Fruit fly (Drosophila melanogaster): ENCODE data around the gene CG17751.

The CG17751 gene

dm6 chr3R:19641498-19642065 is 34.5 kb downstream of the CG17751 start (continued):
- TF ChIP-seq MESR4 (GFP tag; optimal IDR thresholded peaks at IDR 0.05), result no peak
- TF ChIP-seq CG8478 (optimal IDR thresholded peaks at IDR 0.05), result no peak
- peak; percentile 1 for TF ChIP-seq CG33213 (GFP tag; optimal IDR thresholded peaks at IDR 0.05)
- TF ChIP-seq Eip74EF (GFP tag; optimal IDR thresholded peaks at IDR 0.05), result peak in 1 of 2 experiments; percentile 75
- peak; percentile 85 for TF ChIP-seq CG8388 (GFP tag; optimal IDR thresholded peaks at IDR 0.05)
- peak; percentile 73 for TF ChIP-seq ap (GFP tag; IDR thresholded peaks at IDR 0.05)
- no peak for TF ChIP-seq CG17186 (GFP tag; optimal IDR thresholded peaks at IDR 0.05)
- peak; percentile 4 for TF ChIP-seq luna (GFP tag; optimal IDR thresholded peaks at IDR 0.05)
- peak; percentile 64 for TF ChIP-seq CG7271 (tag; optimal IDR thresholded peaks at IDR 0.05)
- TF ChIP-seq CG31224 (GFP tag; IDR thresholded peaks at IDR 0.05), result peak; percentile 78
- peak; percentile 43 for TF ChIP-seq Jarid2 (GFP tag; optimal IDR thresholded peaks at IDR 0.05)
- TF ChIP-seq Dek (tag; optimal IDR thresholded peaks at IDR 0.05), result peak; percentile 77
- TF ChIP-seq Sry-β (GFP tag; optimal IDR thresholded peaks at IDR 0.05), result no peak
- peak; percentile 74 for TF ChIP-seq CG12071 (GFP tag; optimal IDR thresholded peaks at IDR 0.05)
- TF ChIP-seq hbn (GFP tag; IDR thresholded peaks at IDR 0.05; ENCODE audit: partially characterized antibody), result no peak
- peak; percentile 66 for TF ChIP-seq CG4820 (GFP tag; optimal IDR thresholded peaks at IDR 0.05)
- TF ChIP-seq CG7963 (GFP tag; IDR thresholded peaks at IDR 0.05; ENCODE audit: partially characterized antibody), result no peak
- TF ChIP-seq gro (GFP tag; optimal IDR thresholded peaks at IDR 0.05), result peak; percentile 66
- peak; percentile 84 for TF ChIP-seq CG6254 (GFP tag; optimal IDR thresholded peaks at IDR 0.05)
- TF ChIP-seq CG10431 (GFP tag; optimal IDR thresholded peaks at IDR 0.05), result peak; percentile 18
- TF ChIP-seq stc (GFP tag; IDR thresholded peaks at IDR 0.05), result peak; percentile 92
- TF ChIP-seq CG8359 (GFP tag; optimal IDR thresholded peaks at IDR 0.05; ENCODE audit: borderline replicate concordance), result peak; percentile 50
- TF ChIP-seq CG6765 (GFP tag; optimal IDR thresholded peaks at IDR 0.05), result peak; percentile 85
- no peak for TF ChIP-seq CG1792 (GFP tag; optimal IDR thresholded peaks at IDR 0.05)
- TF ChIP-seq sisA (GFP tag; IDR thresholded peaks at IDR 0.05), result peak; percentile 59; the same call in 1 of the 2 replicates
- TF ChIP-seq H15 (GFP tag; IDR thresholded peaks at IDR 0.05), result peak; percentile 84
- peak; percentile 27 for TF ChIP-seq Bdp1 (GFP tag; optimal IDR thresholded peaks at IDR 0.05)
- peak; percentile 86 for TF ChIP-seq CG4424 (GFP tag; optimal IDR thresholded peaks at IDR 0.05)
- TF ChIP-seq NK7.1 (GFP tag; optimal IDR thresholded peaks at IDR 0.05), result peak; percentile 64
- TF ChIP-seq row (GFP tag; IDR thresholded peaks at IDR 0.05), result peak; percentile 86
- peak; percentile 82 for TF ChIP-seq Xbp1 (GFP tag; optimal IDR thresholded peaks at IDR 0.05)
- peak; percentile 44; the same call in 1 of the 2 replicates for TF ChIP-seq ro (GFP tag; IDR thresholded peaks at IDR 0.05)
- TF ChIP-seq h (optimal IDR thresholded peaks at IDR 0.05), result no peak
- TF ChIP-seq btn (GFP tag; optimal IDR thresholded peaks at IDR 0.05), result no peak
- peak; percentile 65; the same call in 2 of the 3 replicates for TF ChIP-seq Mrtf (GFP tag; IDR thresholded peaks at IDR 0.05)
- TF ChIP-seq Med (GFP tag), result peak; percentile 91
- peak; percentile 82 for TF ChIP-seq gsb (GFP tag; IDR thresholded peaks at IDR 0.05)
- TF ChIP-seq dan (GFP tag; IDR thresholded peaks at IDR 0.05), result no peak
- TF ChIP-seq scrt (GFP tag; optimal IDR thresholded peaks at IDR 0.05), result peak; percentile 64
- TF ChIP-seq disco-r (GFP tag; optimal IDR thresholded peaks at IDR 0.05), result peak; percentile 28
- TF ChIP-seq CG2712 (tag; optimal IDR thresholded peaks at IDR 0.05), result peak; percentile 89
- TF ChIP-seq slbo (GFP tag; IDR thresholded peaks at IDR 0.05), result peak; percentile 84
- TF ChIP-seq Bgb (GFP tag; IDR thresholded peaks at IDR 0.05; ENCODE audit: partially characterized antibody), result no peak
- peak; percentile 91 for TF ChIP-seq CG34422 (GFP tag; IDR thresholded peaks at IDR 0.05)
- peak; percentile 85; the same call in 2 of the 3 replicates for TF ChIP-seq ase (GFP tag; IDR thresholded peaks at IDR 0.05)
- TF ChIP-seq CG6683 (GFP tag; optimal IDR thresholded peaks at IDR 0.05), result peak; percentile 69
- peak; percentile 50 for TF ChIP-seq sima (GFP tag; optimal IDR thresholded peaks at IDR 0.05)
- TF ChIP-seq chm (GFP tag; IDR thresholded peaks at IDR 0.05), result peak; percentile 91; the same call in 1 of the 2 replicates
- peak; percentile 84 for TF ChIP-seq nerfin-1 (tag; optimal IDR thresholded peaks at IDR 0.05)
- TF ChIP-seq CG11723 (GFP tag; optimal IDR thresholded peaks at IDR 0.05), result peak; percentile 60
